Fruit fly (Drosophila melanogaster): ENCODE measurements around the gene X11Lbeta.
A peak's percentile ranks its signal among the peaks of the same experiment; 100 is the strongest.

Gene X11Lbeta

DNA sequence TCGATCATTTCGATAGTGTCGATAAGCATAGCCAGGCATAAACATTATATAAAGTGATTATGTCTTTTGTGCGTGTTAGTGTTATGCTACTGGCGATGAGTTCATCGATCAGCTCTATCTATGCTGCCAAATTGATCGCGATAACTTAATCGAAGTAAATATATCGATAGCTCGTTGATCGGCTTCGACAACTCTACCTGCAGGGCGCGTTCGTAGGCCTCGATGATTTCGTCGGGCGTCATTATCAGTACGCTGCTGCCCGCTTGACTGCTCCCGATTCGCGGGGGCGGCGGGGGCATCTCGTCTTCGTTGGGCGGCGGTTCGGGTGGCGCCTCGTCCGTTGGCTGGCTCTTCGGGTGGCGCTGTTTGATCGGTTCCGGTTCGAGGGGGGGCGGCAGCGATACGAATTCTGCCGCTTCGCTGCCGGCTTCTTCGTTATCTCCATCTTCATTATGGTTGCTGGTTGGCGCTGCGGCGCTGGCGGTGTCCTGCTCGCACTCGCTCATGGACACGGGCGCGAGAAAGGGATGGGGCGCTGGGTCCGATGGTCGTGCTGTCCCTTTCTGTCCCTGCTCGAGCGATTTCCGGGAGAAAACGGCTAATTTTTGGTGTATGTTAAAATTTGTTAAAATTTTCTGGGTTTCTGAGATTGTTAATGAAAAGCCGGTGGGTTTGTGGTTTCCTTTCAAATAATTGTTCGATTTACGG, 25.3 kb upstream of the X11Lbeta start, which contains the start of gene CG1628 (continued):
- TF ChIP-seq eve (GFP tag; optimal IDR thresholded peaks at IDR 0.05) (no peak), al (GFP tag; IDR thresholded peaks at IDR 0.05) (0 out of 2 replicates have a peak, but pooled peaks have one; percentile 8), H15 (GFP tag; IDR thresholded peaks at IDR 0.05) (no peak), Ets97D (GFP tag; optimal IDR thresholded peaks at IDR 0.05) (peak; percentile 67), pum (GFP tag; optimal IDR thresholded peaks at IDR 0.05) (no peak), CG12104 (GFP tag; optimal IDR thresholded peaks at IDR 0.05) (no peak), dan (GFP tag; IDR thresholded peaks at IDR 0.05) (no peak), CG4854 (GFP tag; optimal IDR thresholded peaks at IDR 0.05) (no peak), CG33557 (GFP tag; optimal IDR thresholded peaks at IDR 0.05) (peak; percentile 8), nerfin-2 (GFP tag; IDR thresholded peaks at IDR 0.05; ENCODE audit: partially characterized antibody) (peak; percentile 39), Ptx1 (GFP tag; IDR thresholded peaks at IDR 0.05) (no peak), CG11247 (GFP tag; IDR thresholded peaks at IDR 0.05) (no peak), ham (GFP tag; IDR thresholded peaks at IDR 0.05) (no peak), ci (GFP tag; IDR thresholded peaks at IDR 0.05) (peak; percentile 79), CG9876 (GFP tag; optimal IDR thresholded peaks at IDR 0.05) (no peak), CG5953 (GFP tag; IDR thresholded peaks at IDR 0.05) (0 out of 2 replicates have a peak, but pooled peaks have one; percentile 23), CG31224 (GFP tag; IDR thresholded peaks at IDR 0.05) (no peak), sqz (GFP tag; optimal IDR thresholded peaks at IDR 0.05) (no peak), Oli (tag; optimal IDR thresholded peaks at IDR 0.05) (no peak), CG30020 (tag; optimal IDR thresholded peaks at IDR 0.05) (no peak), Hsf (GFP tag; optimal IDR thresholded peaks at IDR 0.05) (no peak), seq (GFP tag; IDR thresholded peaks at IDR 0.05) (0 out of 2 replicates have a peak, but pooled peaks have one; percentile 20), CG1024 (GFP tag; IDR thresholded peaks at IDR 0.05) (peak; percentile 31; the same call in 1 of the 2 replicates), CG3847 (GFP tag; IDR thresholded peaks at IDR 0.05) (peak; percentile 20; the same call in 1 of the 2 replicates), maf-S (GFP tag; optimal IDR thresholded peaks at IDR 0.05) (no peak), CG18476 (GFP tag; optimal IDR thresholded peaks at IDR 0.05) (no peak), CG10959 (GFP tag; IDR thresholded peaks at IDR 0.05) (no peak; the same call in 1 of the 2 replicates), NK7.1 (GFP tag; optimal IDR thresholded peaks at IDR 0.05) (no peak), CG14014 (GFP tag; IDR thresholded peaks at IDR 0.05) (no peak), CG8765 (GFP tag; IDR thresholded peaks at IDR 0.05) (no peak), Ravus (GFP tag; IDR thresholded peaks at IDR 0.05) (no peak), CG32532 (GFP tag; IDR thresholded peaks at IDR 0.05) (no peak; the same call in 1 of the 2 replicates), CG4328 (GFP tag; optimal IDR thresholded peaks at IDR 0.05) (no peak), D19B (GFP tag; optimal IDR thresholded peaks at IDR 0.05) (no peak), trem (tag; optimal IDR thresholded peaks at IDR 0.05) (no peak), Taf1 (GFP tag; IDR thresholded peaks at IDR 0.05) (no peak), Dek (tag; optimal IDR thresholded peaks at IDR 0.05) (no peak), zen2 (GFP tag; IDR thresholded peaks at IDR 0.05; ENCODE audit: partially characterized antibody) (peak; percentile 53; the same call in 2 of the 3 replicates), CG43689 (GFP tag; IDR thresholded peaks at IDR 0.05) (no peak), Myb (GFP tag; optimal IDR thresholded peaks at IDR 0.05) (no peak), jumu (GFP tag; optimal IDR thresholded peaks at IDR 0.05) (no peak), nmo (GFP tag; optimal IDR thresholded peaks at IDR 0.05) (peak; percentile 6), HLH3B (GFP tag; IDR thresholded peaks at IDR 0.05) (0 out of 2 replicates have a peak, but pooled peaks have one; percentile 42), CG13296 (GFP tag; optimal IDR thresholded peaks at IDR 0.05) (no peak), CG5245 (GFP tag; optimal IDR thresholded peaks at IDR 0.05) (no peak), HLH4C (GFP tag; IDR thresholded peaks at IDR 0.05; ENCODE audit: partially characterized antibody) (peak; percentile 66), sens (GFP tag) (no peak), CG34224 (GFP tag; IDR thresholded peaks at IDR 0.05; ENCODE audit: partially characterized antibody) (0 out of 3 replicates have a peak, but pooled peaks have one; percentile 23), jing (GFP tag; optimal IDR thresholded peaks at IDR 0.05) (no peak), prd (optimal IDR thresholded peaks at IDR 0.05) (no peak), prd (GFP tag; IDR thresholded peaks at IDR 0.05) (no peak)
